Worm (Caenorhabditis elegans): ENCODE data around the gene C55C3.3.

Gene C55C3.3

ce11 chrIV:5655966-5656389 is 29.1 kb upstream of the C55C3.3 start (continued):
- no peak for TF ChIP-seq akir-1 (GFP tag; optimal IDR thresholded peaks at IDR 0.05)
- no peak for TF ChIP-seq hsf-1 (GFP tag; IDR thresholded peaks at IDR 0.05)

DNA sequence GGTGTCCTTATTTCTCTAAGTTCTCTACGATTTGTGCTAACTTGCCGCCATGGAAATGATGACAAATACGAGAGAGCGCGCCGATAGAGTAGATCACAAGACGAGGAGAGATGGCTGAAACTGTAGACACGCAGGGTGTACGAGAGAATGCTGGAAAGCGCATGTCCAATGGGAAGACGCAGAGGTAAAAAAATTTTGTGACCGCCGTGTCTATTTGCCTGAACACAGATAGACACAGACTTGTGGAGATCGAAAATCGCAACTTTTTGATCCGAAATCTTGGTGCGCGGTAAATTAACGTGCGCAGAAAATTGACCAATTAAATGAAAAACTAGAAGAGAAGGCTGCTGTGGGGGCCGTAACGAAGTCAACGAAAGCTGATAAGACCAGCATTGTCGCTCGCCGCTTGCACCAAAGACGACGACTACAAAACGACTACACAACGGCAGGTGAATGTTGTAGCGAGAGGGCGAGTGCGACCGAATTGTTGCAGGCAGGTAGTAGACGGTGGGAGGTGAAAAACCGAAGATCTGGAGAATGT is 27.9 kb upstream of the C55C3.3 start:
- TF ChIP-seq lin-26 (GFP tag; IDR thresholded peaks at IDR 0.05), result peak; percentile 44; the same call in 1 of the 2 replicates
- 0 out of 2 replicates have a peak, but pooled peaks have one; percentile 48 for TF ChIP-seq cebp-1 (GFP tag; IDR thresholded peaks at IDR 0.05)
- TF ChIP-seq cebp-1 (tag; optimal IDR thresholded peaks at IDR 0.05), result peak; percentile 72
- no peak for TF ChIP-seq ztf-18 (tag; optimal IDR thresholded peaks at IDR 0.05)
- no peak for TF ChIP-seq bed-2 (GFP tag; IDR thresholded peaks at IDR 0.05)
- peak; percentile 28 for TF ChIP-seq tbp1 (GFP tag; optimal IDR thresholded peaks at IDR 0.05)
- peak; percentile 48 for TF ChIP-seq lin-54 (GFP tag; optimal IDR thresholded peaks at IDR 0.05)
- no peak for TF ChIP-seq fkh-3 (tag; optimal IDR thresholded peaks at IDR 0.05)
- no peak for TF ChIP-seq snpc-4 (GFP tag; optimal IDR thresholded peaks at IDR 0.05)
- TF ChIP-seq snpc-4 (tag; optimal IDR thresholded peaks at IDR 0.05), result peak; percentile 25 to 68 (median 48)
- no peak for TF ChIP-seq lsy-27 (tag; optimal IDR thresholded peaks at IDR 0.05; ENCODE audit: borderline replicate concordance, insufficient read depth)
- no peak for TF ChIP-seq rec-8 (tag; optimal IDR thresholded peaks at IDR 0.05)
- peak; percentile 57 for TF ChIP-seq ZK185.1 (tag; optimal IDR thresholded peaks at IDR 0.05; ENCODE audit: poor library complexity, severe bottlenecking)
- peak; percentile 41 for TF ChIP-seq nhr-90 (tag; optimal IDR thresholded peaks at IDR 0.05)
- no peak for TF ChIP-seq Y53G8AR.9 (GFP tag; conservative IDR thresholded peaks at IDR 0.05)
- peak; percentile 56; the same call in 1 of the 2 replicates for TF ChIP-seq ekl-4 (GFP tag; IDR thresholded peaks at IDR 0.05)
- peak; percentile 57 for TF ChIP-seq xnd-1 (tag; optimal IDR thresholded peaks at IDR 0.05)
- TF ChIP-seq lin-35 (GFP tag; optimal IDR thresholded peaks at IDR 0.05), result peak in 1 of 3 experiments; percentile 34
- TF ChIP-seq ztf-26 (tag; optimal IDR thresholded peaks at IDR 0.05), result peak; percentile 57
- 0 out of 2 replicates have a peak, but pooled peaks have one; percentile 56 for TF ChIP-seq C06A6.2 (GFP tag; conservative IDR thresholded peaks at IDR 0.05)
- TF ChIP-seq dox-1 (GFP tag; IDR thresholded peaks at IDR 0.05), result peak; percentile 66
- peak; percentile 39 for TF ChIP-seq lsl-1 (GFP tag; optimal IDR thresholded peaks at IDR 0.05)
- peak; percentile 56; the same call in 1 of the 2 replicates for TF ChIP-seq hsf-1 (GFP tag; IDR thresholded peaks at IDR 0.05)
- TF ChIP-seq him-1 (tag; optimal IDR thresholded peaks at IDR 0.05), result no peak
- peak; percentile 64 for TF ChIP-seq madf-8 (GFP tag; conservative IDR thresholded peaks at IDR 0.05)
- peak; percentile 30 for TF ChIP-seq atf-7 (tag; optimal IDR thresholded peaks at IDR 0.05)
- TF ChIP-seq efl-1 (GFP tag; optimal IDR thresholded peaks at IDR 0.05), result peak; percentile 78
- TF ChIP-seq ceh-79 (tag; optimal IDR thresholded peaks at IDR 0.05), result no peak
- TF ChIP-seq akir-1 (GFP tag; optimal IDR thresholded peaks at IDR 0.05), result no peak
- peak; percentile 77 for TF ChIP-seq lin-40 (tag; optimal IDR thresholded peaks at IDR 0.05)
- TF ChIP-seq attf-3 (GFP tag; conservative IDR thresholded peaks at IDR 0.05), result 0 out of 2 replicates have a peak, but pooled peaks have one; percentile 22
- TF ChIP-seq chd-7 (tag; optimal IDR thresholded peaks at IDR 0.05), result peak; percentile 35
- TF ChIP-seq K12H6.12 (tag; optimal IDR thresholded peaks at IDR 0.05), result peak; percentile 72
- TF ChIP-seq nfyb-1 (GFP tag; IDR thresholded peaks at IDR 0.05), result peak; percentile 58; the same call in 1 of the 2 replicates
- TF ChIP-seq attf-5 (GFP tag; optimal IDR thresholded peaks at IDR 0.05), result peak; percentile 71
- peak; percentile 56 for TF ChIP-seq somi-1 (GFP tag; optimal IDR thresholded peaks at IDR 0.05)
- TF ChIP-seq tbx-9 (tag; optimal IDR thresholded peaks at IDR 0.05; ENCODE audit: borderline replicate concordance), result no peak
- 0 out of 2 replicates have a peak, but pooled peaks have one; percentile 26 for TF ChIP-seq ceh-91 (GFP tag; IDR thresholded peaks at IDR 0.05)
- TF ChIP-seq ztf-28 (GFP tag; IDR thresholded peaks at IDR 0.05), result 0 out of 2 replicates have a peak, but pooled peaks have one; percentile 28
- peak; percentile 9 for TF ChIP-seq ceh-27 (GFP tag; optimal IDR thresholded peaks at IDR 0.05)
- TF ChIP-seq B0336.3 (GFP tag; IDR thresholded peaks at IDR 0.05), result peak; percentile 68
- no peak for TF ChIP-seq F49E8.2 (tag; optimal IDR thresholded peaks at IDR 0.05; ENCODE audit: insufficient read depth)
- peak; percentile 86 for TF ChIP-seq madf-6 (GFP tag; IDR thresholded peaks at IDR 0.05)
- TF ChIP-seq mcd-1 (GFP tag; IDR thresholded peaks at IDR 0.05), result 0 out of 2 replicates have a peak, but pooled peaks have one; percentile 5

All from whole organism, young adult.